Worm (Caenorhabditis elegans) whole organism, L4/young adult: ENCODE measurements around the gene mre-11.

Source experiments
- dao-5 ChIP-seq: sonication (generic microtip); optimal IDR thresholded peaks from 2 replicates; lab custom pipeline; 2016; ENCODE audit warnings: missing genotype, missing genetic modification characterization, moderate library complexity, missing compliant biosample characterization
- him-1 ChIP-seq: sonication (generic microtip); optimal IDR thresholded peaks from 2 replicates; lab custom pipeline; 2016; ENCODE audit warnings: missing genotype, missing genetic modification reagents, missing genetic modification characterization, missing compliant biosample characterization

- TF ChIP-seq him-1 (tag; lab: Kevin White, UChicago) = no peak
- no peak for TF ChIP-seq dao-5
These were observed 17.4 kb downstream of the mre-11 start for ce11 chrV:10719019-10719832.
